Worm (Caenorhabditis elegans): ENCODE measurements around the gene str-55.
A peak's percentile ranks its signal among the peaks of the same experiment; 100 is the strongest.

The str-55 gene

DNA sequence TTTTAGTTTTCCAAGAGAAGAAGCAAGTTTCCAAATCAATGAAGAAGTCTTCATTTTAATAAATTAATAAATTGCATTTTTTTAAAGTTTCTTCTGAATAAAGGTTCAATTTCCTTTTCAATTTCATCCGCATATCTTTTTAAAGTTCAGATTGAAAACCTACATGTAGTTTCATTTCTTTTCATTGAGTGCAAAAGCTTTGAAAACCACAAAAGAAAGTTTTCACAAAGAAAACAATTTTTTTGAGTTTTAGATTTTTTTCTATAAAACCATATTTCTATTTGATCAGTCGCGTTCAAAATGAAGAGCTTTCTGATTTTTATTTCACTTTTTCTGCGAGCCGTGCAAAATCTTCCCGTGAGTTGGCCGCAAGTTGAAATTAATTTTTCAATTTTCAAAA is 28.8 kb upstream of the str-55 start, which contains the start of gene T08G3.6 (continued):
- no peak for TF ChIP-seq lin-1 (GFP tag; IDR thresholded peaks at IDR 0.05)

DNA sequence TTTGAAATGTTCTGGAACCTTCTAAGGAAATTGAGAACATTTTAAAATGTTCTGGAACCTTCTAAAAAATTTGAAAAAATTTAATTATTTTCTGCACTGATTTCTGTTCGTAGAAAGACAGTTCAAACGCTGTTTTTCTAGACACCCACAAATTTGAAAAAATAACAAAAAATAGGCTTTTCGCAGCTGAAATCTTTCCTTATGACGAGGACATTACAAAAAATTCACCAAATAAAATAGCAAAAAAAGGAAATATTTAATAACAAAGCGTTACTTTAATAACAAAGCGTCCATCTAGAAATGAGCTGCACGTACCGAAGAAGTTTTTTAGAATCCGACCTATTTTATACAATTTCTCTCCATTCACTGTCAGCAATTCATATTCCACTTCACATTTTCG is 26.7 kb upstream of the str-55 start, which contains the start of gene srh-141:
Gene srh-141, plus strand, starts transcription at position 301 of the 400 bp plus-strand sequence.
- TF ChIP-seq unc-62 (GFP tag; optimal IDR thresholded peaks at IDR 0.05 in 1 of 2) (peak in 1 of 2 experiments; percentile 60), unc-62 (tag; optimal IDR thresholded peaks at IDR 0.05) (no peak), daf-12 (tag; optimal IDR thresholded peaks at IDR 0.05) (no peak)

DNA sequence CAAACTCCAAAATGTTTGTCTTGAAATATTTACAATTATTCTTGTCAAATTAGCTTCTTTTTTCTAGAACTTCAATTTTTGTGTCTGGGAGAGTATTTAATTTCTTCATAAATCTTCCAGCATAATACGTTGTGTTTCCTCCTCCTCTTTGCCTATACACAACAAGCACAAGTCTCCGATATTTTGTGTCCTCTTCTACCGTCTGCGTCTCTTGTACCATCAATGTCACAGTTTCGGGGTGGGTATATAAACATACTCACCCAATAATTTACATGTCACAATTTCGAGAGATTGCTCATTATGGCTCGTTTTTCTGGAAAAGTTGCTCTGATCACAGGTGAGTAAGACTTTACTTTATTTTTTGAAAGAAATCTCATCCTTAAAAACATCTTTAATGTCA is 20.6 kb upstream of the str-55 start, which contains the start of gene F26D2.15:
Gene F26D2.15, plus strand, starts transcription at position 301 of the 400 bp plus-strand sequence.
- TF ChIP-seq fos-1 (tag; optimal IDR thresholded peaks at IDR 0.05), result no peak
- TF ChIP-seq unc-62 (GFP tag; optimal IDR thresholded peaks at IDR 0.05 in 1 of 2), result peak in 1 of 2 experiments; percentile 72
- TF ChIP-seq unc-62 (tag; optimal IDR thresholded peaks at IDR 0.05), result no peak
- no peak for TF ChIP-seq nhr-102 (tag; optimal IDR thresholded peaks at IDR 0.05)
- TF ChIP-seq nhr-6 (tag; optimal IDR thresholded peaks at IDR 0.05), result no peak

DNA sequence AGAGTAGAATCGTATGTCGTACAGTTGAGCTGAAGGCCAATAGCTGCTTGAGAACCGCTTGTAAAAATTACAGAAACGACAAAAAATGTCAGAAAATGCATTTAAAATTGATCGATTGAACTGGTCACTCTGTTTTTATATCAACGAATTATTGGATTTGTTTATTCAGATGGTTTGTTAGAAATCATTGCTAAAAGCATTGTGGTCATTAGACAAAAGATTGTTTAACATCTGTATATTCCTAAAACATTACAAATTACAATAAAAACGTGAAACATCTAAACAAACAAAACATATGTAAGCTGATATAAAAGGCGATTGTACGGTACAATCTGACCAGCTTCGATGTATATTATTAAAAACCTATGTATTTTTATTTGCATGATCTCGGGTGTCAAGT is 18.6 kb upstream of the str-55 start, which contains the start of the genes F26D2.13 and F26D2.14:
Gene F26D2.13, minus strand, starts transcription at position 101 of the 400 bp plus-strand sequence.
Gene F26D2.14, plus strand, starts transcription at position 346 of the 400 bp plus-strand sequence.
- TF ChIP-seq aha-1 (tag), result peak; percentile 82
- TF ChIP-seq F10B5.3 (tag; optimal IDR thresholded peaks at IDR 0.05), result no peak

DNA sequence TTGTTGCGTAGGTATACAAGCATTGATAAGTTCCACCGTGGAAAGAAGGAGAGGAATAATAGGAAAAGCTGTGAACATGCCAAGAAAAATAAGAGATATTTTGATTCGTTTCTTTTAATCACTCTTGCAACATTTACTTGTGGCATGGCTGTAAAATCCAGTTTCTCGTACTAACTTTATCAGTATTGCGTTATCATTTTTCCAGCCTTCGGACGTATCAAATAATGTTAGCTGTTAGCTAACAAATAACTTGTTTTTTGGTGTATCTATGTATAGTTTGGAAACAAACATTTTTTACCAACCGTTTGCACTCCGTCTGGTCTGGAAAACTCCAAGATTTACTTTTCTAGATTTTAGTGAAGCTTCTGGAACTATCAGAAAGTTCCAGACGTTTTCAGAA is 16.6 kb upstream of the str-55 start, which contains the start of gene clec-234:
Gene clec-234, minus strand, starts transcription at position 101 of the 400 bp plus-strand sequence.
- no peak for TF ChIP-seq nhr-102 (tag; optimal IDR thresholded peaks at IDR 0.05)
- no peak for TF ChIP-seq lin-15B (tag; optimal IDR thresholded peaks at IDR 0.05)
- TF ChIP-seq snpc-4 (tag; optimal IDR thresholded peaks at IDR 0.05), result no peak
- TF ChIP-seq nhr-42 (GFP tag; IDR thresholded peaks at IDR 0.05), result no peak
- no peak for TF ChIP-seq arid-1 (GFP tag; conservative IDR thresholded peaks at IDR 0.05)
- no peak for TF ChIP-seq Y105C5A.15 (GFP tag; IDR thresholded peaks at IDR 0.05)
- TF ChIP-seq php-3 (GFP tag; IDR thresholded peaks at IDR 0.05), result no peak
- no peak for TF ChIP-seq daf-19 (GFP tag; conservative IDR thresholded peaks at IDR 0.05)
- no peak for TF ChIP-seq cey-2 (tag; optimal IDR thresholded peaks at IDR 0.05; ENCODE audit: borderline replicate concordance, insufficient read depth)
- TF ChIP-seq skn-1 (tag; optimal IDR thresholded peaks at IDR 0.05), result no peak

DNA sequence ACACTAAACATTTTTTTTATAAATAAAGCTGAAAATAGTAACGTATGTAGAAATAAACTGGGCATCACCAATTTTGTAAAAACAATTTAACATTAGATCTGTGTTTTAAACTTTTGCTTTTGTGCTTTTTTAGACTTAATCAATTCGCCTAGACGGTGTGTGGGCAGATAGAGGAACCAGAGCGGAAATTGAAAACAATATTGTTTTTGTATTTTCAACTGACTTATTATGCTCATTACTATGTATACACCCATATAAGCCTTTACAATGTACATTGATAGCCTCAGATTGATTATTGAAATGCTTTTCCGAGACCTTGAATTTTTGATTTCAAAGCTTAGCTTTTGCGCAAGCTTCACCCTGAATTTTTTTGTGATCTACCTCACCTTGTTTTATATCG is 13.0 kb upstream of the str-55 start, which contains the start of gene str-73:
Gene str-73, plus strand, starts transcription at position 301 of the 400 bp plus-strand sequence.
- TF ChIP-seq nhr-11 (tag; optimal IDR thresholded peaks at IDR 0.05) (no peak), zag-1 (tag; optimal IDR thresholded peaks at IDR 0.05) (no peak), fos-1 (tag; optimal IDR thresholded peaks at IDR 0.05) (no peak), dmd-8 (GFP tag; IDR thresholded peaks at IDR 0.05) (no peak), F26F4.8 (GFP tag; conservative IDR thresholded peaks at IDR 0.05) (no peak), ceh-28 (tag; optimal IDR thresholded peaks at IDR 0.05) (no peak), nhr-77 (tag; optimal IDR thresholded peaks at IDR 0.05) (no peak), lin-29 (GFP tag; IDR thresholded peaks at IDR 0.05) (no peak), snpc-4 (tag; optimal IDR thresholded peaks at IDR 0.05) (no peak)

DNA sequence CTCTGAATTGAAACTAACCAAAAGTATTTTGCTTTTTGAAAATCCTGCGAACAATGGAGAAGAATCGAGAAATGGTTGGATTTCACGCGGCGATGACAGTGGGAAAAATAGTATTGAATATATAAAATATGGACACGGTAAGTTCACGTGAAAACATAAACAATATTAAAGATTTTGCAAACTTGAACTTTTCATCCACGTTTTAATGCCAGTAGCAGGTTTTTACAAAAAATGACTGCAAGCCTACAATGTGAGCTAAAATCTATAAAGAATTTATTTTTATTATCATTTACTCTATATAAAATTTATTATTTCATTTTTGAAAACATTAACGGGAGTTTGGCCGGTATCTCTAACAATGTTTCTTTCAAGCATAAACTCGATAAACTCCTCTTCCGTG is 12.6 kb upstream of the str-55 start, which contains the start of gene F26D2.10:
Gene F26D2.10, minus strand, starts transcription at position 101 of the 400 bp plus-strand sequence.
- TF ChIP-seq T26A8.4 (GFP tag; IDR thresholded peaks at IDR 0.05), result no peak
- TF ChIP-seq zag-1 (tag; optimal IDR thresholded peaks at IDR 0.05), result no peak
- TF ChIP-seq attf-4 (tag; optimal IDR thresholded peaks at IDR 0.05), result no peak
- TF ChIP-seq T20F7.1 (GFP tag; optimal IDR thresholded peaks at IDR 0.05), result no peak
- TF ChIP-seq lin-15B (tag; optimal IDR thresholded peaks at IDR 0.05), result no peak
- no peak for TF ChIP-seq lin-13 (GFP tag; optimal IDR thresholded peaks at IDR 0.05)
- TF ChIP-seq dmd-8 (GFP tag; IDR thresholded peaks at IDR 0.05), result no peak
- no peak for TF ChIP-seq zfp-2 (tag; optimal IDR thresholded peaks at IDR 0.05)
- TF ChIP-seq ceh-82 (tag; optimal IDR thresholded peaks at IDR 0.05), result no peak
- no peak for TF ChIP-seq unc-39 (tag; optimal IDR thresholded peaks at IDR 0.05)
- no peak for TF ChIP-seq fos-1 (tag; optimal IDR thresholded peaks at IDR 0.05)
- no peak for TF ChIP-seq snpc-4 (tag; optimal IDR thresholded peaks at IDR 0.05)
- TF ChIP-seq nhr-28 (tag; optimal IDR thresholded peaks at IDR 0.05), result no peak
- no peak for TF ChIP-seq ceh-44 (GFP tag; IDR thresholded peaks at IDR 0.05)
- TF ChIP-seq daf-8 (GFP tag; IDR thresholded peaks at IDR 0.05), result no peak

Data from whole organism, L4 larva.